Worm (Caenorhabditis elegans) whole organism, midembryonic: Measurements from ENCODE around the gene clec-34.

Experiments used
- flt-1 ChIP-seq: fragments of 200-800 bp; sonication (Bioruptor generic); IDR thresholded peaks from 2 replicates; pipeline ENCODE4 v1.3.6; 2022; ENCODE audit warnings: missing genetic modification characterization, missing compliant biosample characterization
- ztf-29 ChIP-seq: fragments of 200-800 bp; sonication (Bioruptor generic); IDR thresholded peaks from 2 replicates; pipeline ENCODE4 v1.3.6; 2022; ENCODE audit warnings: missing genetic modification reagents, missing genetic modification characterization, missing compliant biosample characterization

- TF ChIP-seq flt-1: no peak
- TF ChIP-seq ztf-29 (GFP tag; lab: Robert Waterston, UW): no peak
Measured at ce11 chrV:16735518-16735917, at the start of gene clec-34, which contains the start of gene clec-38.
